Worm (Caenorhabditis elegans) whole organism, young adult: ENCODE measurements around the gene C09H5.7.
"Not testable (repeated sequence)": the region's sequence is repeated elsewhere in the genome, so short reads cannot be mapped to it uniquely, and the experiment has no call there.

Experiments used
- Y95B8A.8 ChIP-seq: fragments of 200-800 bp; sonication (Bioruptor generic); IDR thresholded peaks from 2 replicates; pipeline ENCODE4 v1.3.6; 2022; ENCODE audit warnings: missing genetic modification reagents, missing genetic modification characterization, missing compliant biosample characterization
- ama-1 ChIP-seq, 3 experiments: fragments of 150-350 bp in 1 of 3; sonication (generic microtip) in 2 of 3; optimal IDR thresholded peaks; 2 replicates each; lab custom pipeline; 2014 to 2018; ENCODE audit warnings: missing biosample characterization in 2 of 3, missing genetic modification characterization in 2 of 3, missing genetic modification reagents in 2 of 3
- aptf-2 ChIP-seq: fragments of 200-800 bp; sonication (Bioruptor generic); conservative IDR thresholded peaks from 2 replicates; pipeline ENCODE4 v1.3.6; 2022; ENCODE audit warnings: missing genetic modification reagents, missing genetic modification characterization, missing compliant biosample characterization
- bed-2 ChIP-seq: fragments of 200-800 bp; sonication (Bioruptor generic); IDR thresholded peaks from 2 replicates; pipeline ENCODE4 v1.3.6; 2022; ENCODE audit warnings: missing genetic modification reagents, missing genetic modification characterization, missing compliant biosample characterization
- ccch-3 ChIP-seq: fragments of 200-800 bp; sonication (Bioruptor generic); optimal IDR thresholded peaks from 2 replicates; lab custom pipeline; 2018; ENCODE audit warnings: mild to moderate bottlenecking, missing genetic modification characterization, missing compliant biosample characterization
- ceh-27 ChIP-seq: fragments of 200-800 bp; sonication (Bioruptor generic); optimal IDR thresholded peaks from 2 replicates; lab custom pipeline; 2018; ENCODE audit warnings: mild to moderate bottlenecking, missing genetic modification characterization, moderate library complexity, missing compliant biosample characterization
- dpl-1 ChIP-seq: fragments of 150-350 bp; optimal IDR thresholded peaks from 2 replicates; lab custom pipeline; 2014; ENCODE audit warnings: missing biosample characterization, missing genetic modification reagents, missing genetic modification characterization
- hmg-20 ChIP-seq: fragments of 200-800 bp; sonication (Bioruptor generic); IDR thresholded peaks from 2 replicates; pipeline ENCODE4 v1.3.6; 2022; ENCODE audit warnings: missing genetic modification reagents, missing genetic modification characterization, missing compliant biosample characterization
- rcor-1 ChIP-seq: fragments of 200-800 bp; sonication (Bioruptor generic); IDR thresholded peaks from 2 replicates; pipeline ENCODE4 v1.3.6; 2022; ENCODE audit warnings: missing genetic modification reagents, missing genetic modification characterization, missing compliant biosample characterization
- snpc-1.3 ChIP-seq: sonication (generic microtip); optimal IDR thresholded peaks from 2 replicates; lab custom pipeline; 2017; ENCODE audit warnings: missing genetic modification characterization, mild to moderate bottlenecking, missing compliant biosample characterization, antibody characterized with exemption, moderate library complexity, missing genotype, missing genetic modification reagents; ENCODE audit not compliant: insufficient read depth
- snpc-4 ChIP-seq, 5 experiments: fragments of 150-350 bp in 1 of 5; sonication (generic microtip) in 4 of 5; optimal IDR thresholded peaks; 2 replicates each; lab custom pipeline; 2014 to 2018; ENCODE audit warnings: missing genetic modification characterization in 5 of 5, missing biosample characterization in 3 of 5, antibody characterized with exemption in 2 of 5, mild to moderate bottlenecking in 2 of 5, missing compliant biosample characterization in 2 of 5, missing genotype in 2 of 5, moderate library complexity in 2 of 5, missing genetic modification reagents in 1 of 5
- ztf-25 ChIP-seq: fragments of 200-800 bp; sonication (Bioruptor generic); IDR thresholded peaks from 2 replicates; pipeline ENCODE4 v1.3.6; 2022; ENCODE audit warnings: missing genetic modification reagents, missing genetic modification characterization, missing compliant biosample characterization

- not testable (repeated sequence) for TF ChIP-seq aptf-2 (GFP tag; lab: Robert Waterston, UW); bed-2 (GFP tag; lab: Robert Waterston, UW); Y95B8A.8 (GFP tag; lab: Robert Waterston, UW); dpl-1 (GFP tag; lab: Kevin White, UChicago); hmg-20 (GFP tag; lab: Robert Waterston, UW); snpc-4 (GFP tag; optimal IDR thresholded peaks at IDR 0.05; lab: Kevin White, UChicago); snpc-4 (tag; optimal IDR thresholded peaks at IDR 0.05; lab: Kevin White, UChicago); rcor-1 (GFP tag; lab: Robert Waterston, UW); ceh-27 (GFP tag; lab: Kevin White, UChicago); ama-1 (optimal IDR thresholded peaks at IDR 0.05; lab: Kevin White, UChicago); ama-1 (GFP tag; optimal IDR thresholded peaks at IDR 0.05; lab: Kevin White, UChicago); snpc-1.3 (tag; lab: Kevin White, UChicago); ztf-25 (GFP tag; lab: Robert Waterston, UW); ccch-3 (GFP tag; lab: Kevin White, UChicago)
Measured at ce11 chrV:8057771-8058170, 27.3 kb downstream of the C09H5.7 start.
